In the genomic region with DNA sequence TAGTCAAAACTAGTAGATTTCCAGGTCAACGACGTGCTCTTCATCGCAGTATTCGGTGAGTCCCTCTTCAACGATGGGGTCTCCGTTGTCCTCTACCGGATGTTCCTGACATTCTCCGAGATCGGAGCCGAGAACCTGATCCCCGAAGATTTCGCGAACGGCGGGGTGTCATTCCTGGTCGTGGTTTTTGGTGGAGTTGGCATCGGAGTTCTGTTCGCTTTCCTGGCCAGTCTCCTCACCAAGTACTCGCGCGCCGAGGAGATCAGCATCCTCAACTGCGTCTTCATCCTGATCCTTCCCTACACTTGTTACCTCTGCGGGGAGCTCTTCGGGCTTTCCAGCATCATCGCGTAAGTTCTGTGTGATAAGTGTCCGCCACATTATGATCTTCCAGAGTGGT, we compare ENCODE assay signal across 2 worm cellular contexts.
A peak's percentile ranks its signal among the peaks of the same experiment; 100 is the strongest.
TF ChIP-seq lines count a peak whose summit lies in the region.

No protein-coding gene starts in this region.

TF ChIP-seq in whole organism, L4 larva, 104 proteins besides CTCF, POLR2A, EP300 and RAD21:
- no peak for TF ChIP-seq F44E2.7 (GFP tag; IDR thresholded peaks at IDR 0.05; lab: Robert Waterston, UW)
- no peak for TF ChIP-seq nhr-111 (GFP tag; optimal IDR thresholded peaks at IDR 0.05; lab: Kevin White, UChicago)
- TF ChIP-seq hlh-11 (tag; optimal IDR thresholded peaks at IDR 0.05; lab: Kevin White, UChicago), result no peak
- TF ChIP-seq set-16 (GFP tag; IDR thresholded peaks at IDR 0.05; lab: Robert Waterston, UW), result peak; percentile 68; the same call in 1 of the 2 replicates
- no peak for TF ChIP-seq aly-2 (tag; optimal IDR thresholded peaks at IDR 0.05; lab: Kevin White, UChicago)
- TF ChIP-seq Y105C5A.15 (GFP tag; IDR thresholded peaks at IDR 0.05; lab: Robert Waterston, UW), result no peak
- TF ChIP-seq aha-1 (tag; lab: Kevin White, UChicago), result peak; percentile 54
- TF ChIP-seq tag-97 (GFP tag; IDR thresholded peaks at IDR 0.05; lab: Robert Waterston, UW), result no peak
- no peak for TF ChIP-seq daf-16 (GFP tag; optimal IDR thresholded peaks at IDR 0.05; lab: Kevin White, UChicago)
- TF ChIP-seq daf-16 (tag; optimal IDR thresholded peaks at IDR 0.05; lab: Kevin White, UChicago), result no peak
- no peak for TF ChIP-seq spr-3 (GFP tag; optimal IDR thresholded peaks at IDR 0.05; lab: Kevin White, UChicago)

TF ChIP-seq in whole organism, young adult, 124 proteins besides CTCF, POLR2A, EP300 and RAD21:
- TF ChIP-seq zfh-2 (GFP tag; conservative IDR thresholded peaks at IDR 0.05; lab: Robert Waterston, UW), result peak; percentile 29; the same call in 1 of the 2 replicates
- no peak for TF ChIP-seq let-607 (tag; optimal IDR thresholded peaks at IDR 0.05; lab: Kevin White, UChicago)
